Fruit fly (Drosophila melanogaster) Kc167 (cell line): Measurements from ENCODE around the gene dnc.

Experiments
- Myc ChIP-seq: fragments of >200 bp; optimal IDR thresholded peaks from 2 replicates; lab custom pipeline; 2017; ENCODE audit warnings: missing external identifiers
- Sin3A ChIP-seq: fragments of >200 bp; optimal IDR thresholded peaks from 2 replicates; lab custom pipeline; 2018; ENCODE audit warnings: missing external identifiers
- h ChIP-seq: fragments of >200 bp; optimal IDR thresholded peaks from 3 replicates; lab custom pipeline; 2018; ENCODE audit warnings: missing external identifiers
- psq ChIP-seq: fragments of >200 bp; optimal IDR thresholded peaks from 2 replicates; lab custom pipeline; 2017; ENCODE audit warnings: missing external identifiers
- ttk ChIP-seq: sonication (Bioruptor generic); optimal IDR thresholded peaks from 2 replicates; lab custom pipeline; 2017; ENCODE audit warnings: missing external identifiers

dm6 chrX:3378490-3379091, 202.4 kb downstream of the dnc start:
- TF ChIP-seq h (lab: Kevin White, UChicago), result no peak
- no peak for TF ChIP-seq ttk (lab: Kevin White, UChicago)
- no peak for TF ChIP-seq psq (lab: Kevin White, UChicago)
- TF ChIP-seq Sin3A (lab: Kevin White, UChicago), result no peak
- TF ChIP-seq Myc (lab: Kevin White, UChicago), result no peak
